Fruit fly (Drosophila melanogaster) whole organism, embryonic: Measurements from ENCODE around the gene CG31125.

Experiments
- Abd-B ChIP-seq: fragments of 200-800 bp; sonication (Bioruptor generic); optimal IDR thresholded peaks from 2 replicates; lab custom pipeline; 2018; ENCODE audit warnings: missing biosample characterization, mild to moderate bottlenecking, missing genetic modification characterization, moderate library complexity
- Awh ChIP-seq: fragments of 200-800 bp; sonication (Bioruptor generic); IDR thresholded peaks from 2 replicates; pipeline ENCODE4, ENCODE4 v1.3.6; 2022; ENCODE audit warnings: missing biosample characterization, missing genetic modification characterization
- B-H1 ChIP-seq: fragments of 200-800 bp; sonication (Bioruptor generic); IDR thresholded peaks from 3 replicates; pipeline ENCODE4 v1.3.6; 2022; ENCODE audit warnings: missing biosample characterization, missing genetic modification characterization
- CG10543 ChIP-seq: fragments of 200-800 bp; sonication (Bioruptor generic); optimal IDR thresholded peaks from 3 replicates; lab custom pipeline; 2017; ENCODE audit warnings: missing biosample characterization, mild to moderate bottlenecking, missing genetic modification characterization, moderate library complexity
- CG11398 ChIP-seq: fragments of 200-800 bp; sonication (Bioruptor generic); optimal IDR thresholded peaks from 2 replicates; lab custom pipeline; 2016; ENCODE audit warnings: missing biosample characterization, missing genetic modification characterization
- CG11695 ChIP-seq: fragments of 200-800 bp; sonication (Bioruptor generic); IDR thresholded peaks from 3 replicates; pipeline ENCODE4 v1.3.6; 2022; ENCODE audit warnings: missing biosample characterization, missing genetic modification characterization
- CG13123 ChIP-seq: fragments of 200-800 bp; sonication (Bioruptor generic); optimal IDR thresholded peaks from 2 replicates; lab custom pipeline; 2016; ENCODE audit warnings: missing biosample characterization, missing genetic modification characterization
- CG16779 ChIP-seq: fragments of 200-800 bp; sonication (Bioruptor generic); IDR thresholded peaks from 2 replicates; pipeline ENCODE4 v1.3.6; 2022; ENCODE audit warnings: missing biosample characterization, missing genetic modification characterization
- CG16813 ChIP-seq: fragments of 200-800 bp; sonication (Bioruptor generic); IDR thresholded peaks from 3 replicates; pipeline ENCODE4 v1.3.6; 2022; ENCODE audit warnings: missing biosample characterization, missing genetic modification characterization; ENCODE audit not compliant: partially characterized antibody
- CG17802 ChIP-seq: fragments of 200-800 bp; sonication (Bioruptor generic); optimal IDR thresholded peaks from 2 replicates; lab custom pipeline; 2018; ENCODE audit warnings: missing biosample characterization, mild to moderate bottlenecking, missing genetic modification characterization, moderate library complexity
- CG18599 ChIP-seq: fragments of 200-800 bp; sonication (Bioruptor generic); optimal IDR thresholded peaks from 3 replicates; lab custom pipeline; 2017; ENCODE audit warnings: missing biosample characterization, missing genetic modification characterization, mild to moderate bottlenecking, moderate library complexity, missing genetic modification reagents
- CG2120 ChIP-seq: fragments of 200-800 bp; sonication (Bioruptor generic); optimal IDR thresholded peaks from 3 replicates; lab custom pipeline; 2016; ENCODE audit warnings: missing biosample characterization, missing genetic modification characterization
- CG2875 ChIP-seq: fragments of 200-800 bp; sonication (Bioruptor generic); optimal IDR thresholded peaks from 2 replicates; lab custom pipeline; 2017; ENCODE audit warnings: missing biosample characterization, mild to moderate bottlenecking, missing genetic modification characterization, missing genetic modification reagents
- CG33557 ChIP-seq: fragments of 200-800 bp; sonication (Bioruptor generic); optimal IDR thresholded peaks from 2 replicates; lab custom pipeline; 2019; ENCODE audit warnings: missing biosample characterization, mild to moderate bottlenecking, missing genetic modification characterization, moderate library complexity
- CG4360 ChIP-seq: fragments of 200-800 bp; sonication (Bioruptor generic); IDR thresholded peaks from 2 replicates; pipeline ENCODE4 v1.3.6; 2022; ENCODE audit warnings: missing biosample characterization, missing genetic modification characterization
- CG43689 ChIP-seq: fragments of 200-800 bp; sonication (Bioruptor generic); IDR thresholded peaks from 2 replicates; pipeline ENCODE4 v1.3.6; 2022; ENCODE audit warnings: missing biosample characterization, missing genetic modification characterization
- CG4617 ChIP-seq: fragments of 200-800 bp; sonication (Bioruptor generic); optimal IDR thresholded peaks from 3 replicates; lab custom pipeline; 2016; ENCODE audit warnings: missing biosample characterization, missing genetic modification characterization, borderline replicate concordance
- CG6654 ChIP-seq: fragments of 200-800 bp; sonication (Bioruptor generic); optimal IDR thresholded peaks from 2 replicates; lab custom pipeline; 2017; ENCODE audit warnings: missing biosample characterization, mild to moderate bottlenecking, missing genetic modification characterization
- CG7839 ChIP-seq: fragments of 200-800 bp; sonication (Bioruptor generic); optimal IDR thresholded peaks from 3 replicates; lab custom pipeline; 2018; ENCODE audit warnings: missing biosample characterization, mild to moderate bottlenecking, missing genetic modification characterization, moderate library complexity
- Camta ChIP-seq: fragments of 200-800 bp; sonication (Bioruptor generic); optimal IDR thresholded peaks from 2 replicates; lab custom pipeline; 2016; ENCODE audit warnings: missing biosample characterization, missing genetic modification characterization
- CkIIα-i1 ChIP-seq: fragments of 200-800 bp; sonication (Bioruptor generic); IDR thresholded peaks from 2 replicates; pipeline ENCODE4 v1.3.6; 2022; ENCODE audit warnings: missing biosample characterization, missing genetic modification characterization
- Dip2 ChIP-seq: fragments of 200-800 bp; sonication (Bioruptor generic); IDR thresholded peaks from 2 replicates; pipeline ENCODE4 v1.3.6; 2022; ENCODE audit warnings: missing biosample characterization, missing genetic modification characterization
- E2f1 ChIP-seq: fragments of 200-800 bp; sonication (Bioruptor generic); IDR thresholded peaks from 2 replicates; pipeline ENCODE4 v1.3.6; 2022; ENCODE audit warnings: missing biosample characterization, missing genetic modification characterization
- HLH3B ChIP-seq: fragments of 200-800 bp; sonication (Bioruptor generic); IDR thresholded peaks from 2 replicates; pipeline ENCODE4 v1.3.6; 2022; ENCODE audit warnings: missing biosample characterization, missing genetic modification characterization
- HLH4C ChIP-seq: fragments of 200-800 bp; sonication (Bioruptor generic); IDR thresholded peaks from 3 replicates; pipeline ENCODE4 v1.3.6; 2022; ENCODE audit warnings: missing biosample characterization, missing genetic modification characterization; ENCODE audit not compliant: partially characterized antibody
- Hmr ChIP-seq: fragments of 200-800 bp; sonication (Bioruptor generic); optimal IDR thresholded peaks from 3 replicates; lab custom pipeline; 2017; ENCODE audit warnings: mild to moderate bottlenecking, missing biosample characterization, missing genetic modification reagents, missing genetic modification characterization
- Lim3 ChIP-seq: fragments of 200-800 bp; sonication (Bioruptor generic); IDR thresholded peaks from 2 replicates; pipeline ENCODE4 v1.3.6; 2022; ENCODE audit warnings: missing biosample characterization, missing genetic modification characterization
- Mrtf ChIP-seq: fragments of 200-800 bp; sonication (Bioruptor generic); IDR thresholded peaks from 3 replicates; pipeline ENCODE4 v1.3.6; 2022; ENCODE audit warnings: missing biosample characterization, missing genetic modification characterization
- NC2α ChIP-seq: fragments of 200-800 bp; sonication (Bioruptor generic); optimal IDR thresholded peaks from 2 replicates; lab custom pipeline; 2016; ENCODE audit warnings: missing biosample characterization, missing genetic modification characterization
- Nf-YB ChIP-seq: fragments of 200-800 bp; sonication (Bioruptor generic); optimal IDR thresholded peaks from 3 replicates; lab custom pipeline; 2019; ENCODE audit warnings: missing biosample characterization, mild to moderate bottlenecking, missing genetic modification characterization, moderate library complexity
- Opbp ChIP-seq: fragments of 200-800 bp; sonication (Bioruptor generic); IDR thresholded peaks from 3 replicates; pipeline ENCODE4 v1.3.6; 2022; ENCODE audit warnings: missing biosample characterization, missing genetic modification characterization; ENCODE audit not compliant: partially characterized antibody
- Poxn ChIP-seq: fragments of 200-800 bp; sonication (Bioruptor generic); IDR thresholded peaks from 2 replicates; pipeline ENCODE4 v1.3.6; 2022; ENCODE audit warnings: missing biosample characterization, missing genetic modification characterization
- Sox100B ChIP-seq: fragments of 200-800 bp; sonication (Bioruptor generic); optimal IDR thresholded peaks from 3 replicates; lab custom pipeline; 2018; ENCODE audit warnings: missing biosample characterization, mild to moderate bottlenecking, missing genetic modification characterization
- Ssrp ChIP-seq: fragments of 200-800 bp; sonication (Bioruptor generic); optimal IDR thresholded peaks from 2 replicates; lab custom pipeline; 2018; ENCODE audit warnings: missing biosample characterization, mild to moderate bottlenecking, missing genetic modification characterization, moderate library complexity
- Taf1 ChIP-seq: fragments of 200-800 bp; sonication (Bioruptor generic); IDR thresholded peaks from 2 replicates; pipeline ENCODE4 v1.3.6; 2022; ENCODE audit warnings: missing biosample characterization, missing genetic modification characterization
- cato ChIP-seq: fragments of 200-800 bp; sonication (Bioruptor generic); optimal IDR thresholded peaks from 2 replicates; lab custom pipeline; 2016; ENCODE audit warnings: missing biosample characterization, missing genetic modification characterization, borderline replicate concordance
- crc ChIP-seq: fragments of 200-800 bp; sonication (Bioruptor generic); optimal IDR thresholded peaks from 2 replicates; lab custom pipeline; 2016; ENCODE audit warnings: missing biosample characterization, missing genetic modification characterization
- fd3F ChIP-seq: fragments of 200-800 bp; sonication (Bioruptor generic); optimal IDR thresholded peaks from 2 replicates; lab custom pipeline; 2018; ENCODE audit warnings: missing biosample characterization, mild to moderate bottlenecking, missing genetic modification characterization, moderate library complexity
- fu2 ChIP-seq: fragments of 200-800 bp; sonication (Bioruptor generic); optimal IDR thresholded peaks from 2 replicates; lab custom pipeline; 2016; ENCODE audit warnings: missing biosample characterization, missing genetic modification characterization
- ham ChIP-seq: fragments of 200-800 bp; sonication (Bioruptor generic); IDR thresholded peaks from 2 replicates; pipeline ENCODE4 v1.3.6; 2022; ENCODE audit warnings: missing biosample characterization, missing genetic modification characterization
- ind ChIP-seq: fragments of 200-800 bp; sonication (Bioruptor generic); optimal IDR thresholded peaks from 3 replicates; lab custom pipeline; 2016; ENCODE audit warnings: missing biosample characterization, missing genetic modification characterization
- jigr1 ChIP-seq: fragments of 200-800 bp; sonication (Bioruptor generic); IDR thresholded peaks from 3 replicates; pipeline ENCODE4 v1.3.6; 2022; ENCODE audit warnings: missing biosample characterization, missing genetic modification characterization
- klu ChIP-seq: fragments of 200-800 bp; sonication (Bioruptor generic); IDR thresholded peaks from 2 replicates; pipeline ENCODE4 v1.3.6; 2022; ENCODE audit warnings: missing biosample characterization, missing genetic modification characterization
- mirr ChIP-seq: fragments of 200-800 bp; sonication (Bioruptor generic); optimal IDR thresholded peaks from 3 replicates; lab custom pipeline; 2018; ENCODE audit warnings: missing biosample characterization, mild to moderate bottlenecking, missing genetic modification characterization
- pan ChIP-seq, 4 experiments: fragments of >200 bp in 3 of 4; fragments of 200-800 bp in 1 of 4; sonication (Bioruptor generic) in 1 of 4; optimal IDR thresholded peaks in 3 of 4; IDR thresholded peaks in 1 of 4; 2 replicates each; pipeline versions ENCODE4 v1.3.6 to Lab custom; 2017 to 2022; ENCODE audit warnings: missing biosample characterization in 2 of 4, missing genetic modification characterization in 2 of 4, mixed read lengths in 1 of 4
- peb ChIP-seq: fragments of 200-800 bp; sonication (Bioruptor generic); IDR thresholded peaks from 2 replicates; pipeline ENCODE4 v1.3.6; 2022; ENCODE audit warnings: missing biosample characterization, missing genetic modification characterization
- pita ChIP-seq: fragments of 200-800 bp; sonication (Bioruptor generic); optimal IDR thresholded peaks from 2 replicates; lab custom pipeline; 2017; ENCODE audit warnings: missing biosample characterization, mild to moderate bottlenecking, missing genetic modification characterization
- sd ChIP-seq: fragments of 200-800 bp; sonication (Bioruptor generic); optimal IDR thresholded peaks from 3 replicates; lab custom pipeline; 2018; ENCODE audit warnings: missing biosample characterization, mild to moderate bottlenecking, missing genetic modification characterization, moderate library complexity
- sens ChIP-seq: fragments of 200-800 bp; sonication (Bioruptor generic); peaks from one replicate; lab custom pipeline; 2016; ENCODE audit warnings: missing biosample characterization, missing genetic modification characterization
- sob ChIP-seq: fragments of 200-800 bp; sonication (Bioruptor generic); IDR thresholded peaks from 2 replicates; pipeline ENCODE4 v1.3.6; 2022; ENCODE audit warnings: missing biosample characterization, missing genetic modification characterization
- wdn ChIP-seq: fragments of 200-800 bp; sonication (Bioruptor generic); IDR thresholded peaks from 2 replicates; pipeline ENCODE4 v1.3.6; 2022; ENCODE audit warnings: missing biosample characterization, missing genetic modification characterization

The CG31125 gene

DNA sequence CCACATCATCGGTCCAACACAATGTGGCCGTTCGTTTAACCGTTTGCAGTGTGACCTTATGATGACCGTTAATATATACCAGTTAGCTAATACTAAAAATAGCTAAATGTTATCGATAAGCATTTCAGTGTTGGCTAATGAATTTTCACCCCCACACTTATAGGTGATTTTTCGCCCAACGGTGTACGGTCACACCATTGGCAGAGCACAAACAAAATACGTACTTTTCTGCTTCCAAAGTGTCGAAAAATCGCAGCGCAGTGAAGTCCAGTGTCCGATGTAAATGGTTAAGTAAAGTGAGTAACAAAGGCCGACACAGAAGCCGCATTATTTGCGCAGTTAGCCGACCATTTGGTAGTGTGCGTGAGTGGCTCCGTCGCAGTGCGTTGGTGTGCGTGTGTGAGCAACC lies 29.1 kb downstream of the CG31125 start, which contains the start of the genes Syx18 and atl (continued):
- peak; percentile 24 for TF ChIP-seq CG10543 (GFP tag; lab: Kevin White, UChicago)
- TF ChIP-seq Opbp (GFP tag; lab: Robert Waterston, UW), result no peak
- peak; percentile 97 for TF ChIP-seq CG4617
- TF ChIP-seq Sox100B (GFP tag; lab: Kevin White, UChicago), result no peak
- no peak for TF ChIP-seq CG17802 (tag; lab: Kevin White, UChicago)
- no peak for TF ChIP-seq cato (GFP tag; lab: Kevin White, UChicago)
- TF ChIP-seq CG18599, result no peak
- no peak for TF ChIP-seq E2f1 (GFP tag; lab: Robert Waterston, UW)
- TF ChIP-seq CG6654, result no peak
- no peak for TF ChIP-seq wdn (GFP tag; lab: Robert Waterston, UW)
- no peak; the same call in 1 of the 2 replicates for TF ChIP-seq klu (GFP tag; lab: Robert Waterston, UW)
- TF ChIP-seq Lim3 (GFP tag; lab: Robert Waterston, UW), result no peak
- no peak for TF ChIP-seq CG33557 (GFP tag; lab: Kevin White, UChicago)
- no peak for TF ChIP-seq jigr1 (GFP tag; lab: Robert Waterston, UW)
- TF ChIP-seq CG11398 (GFP tag; lab: Kevin White, UChicago), result peak; percentile 1
- TF ChIP-seq Abd-B (GFP tag; lab: Kevin White, UChicago), result no peak
- TF ChIP-seq CG43689 (GFP tag; lab: Robert Waterston, UW), result no peak
- TF ChIP-seq CkIIα-i1 (GFP tag; lab: Robert Waterston, UW), result no peak
- no peak for TF ChIP-seq fd3F (GFP tag; lab: Kevin White, UChicago)
- TF ChIP-seq sd (tag; lab: Kevin White, UChicago), result no peak
- peak; percentile 23 for TF ChIP-seq CG2875
- no peak for TF ChIP-seq B-H1 (GFP tag; lab: Robert Waterston, UW)
- TF ChIP-seq Poxn (GFP tag; lab: Robert Waterston, UW), result no peak
- peak; percentile 84 for TF ChIP-seq sens
- no peak for TF ChIP-seq peb (GFP tag; lab: Robert Waterston, UW)
- TF ChIP-seq Camta (GFP tag; lab: Kevin White, UChicago), result peak; percentile 21
- TF ChIP-seq CG11695 (GFP tag; lab: Robert Waterston, UW), result no peak
- TF ChIP-seq Mrtf (GFP tag; lab: Robert Waterston, UW), result no peak
- TF ChIP-seq ham (GFP tag; lab: Robert Waterston, UW), result no peak
- TF ChIP-seq NC2α (GFP tag; lab: Kevin White, UChicago), result no peak
- TF ChIP-seq CG16813 (GFP tag; lab: Robert Waterston, UW), result no peak
- no peak for TF ChIP-seq HLH3B (GFP tag; lab: Robert Waterston, UW)
- TF ChIP-seq Ssrp (tag; lab: Kevin White, UChicago), result no peak
- TF ChIP-seq pita, result no peak
- no peak for TF ChIP-seq Dip2 (GFP tag; lab: Robert Waterston, UW)
- no peak for TF ChIP-seq crc
- no peak for TF ChIP-seq ind (GFP tag; lab: Kevin White, UChicago)
- no peak for TF ChIP-seq fu2
- TF ChIP-seq pan (optimal IDR thresholded peaks at IDR 0.05; lab: Kevin White, UChicago), result no peak
- no peak for TF ChIP-seq pan (GFP tag; optimal IDR thresholded peaks at IDR 0.05 in 1 of 2, IDR thresholded peaks at IDR 0.05 in 1 of 2)
- TF ChIP-seq CG16779 (GFP tag; lab: Robert Waterston, UW), result no peak
- TF ChIP-seq CG13123, result no peak
- no peak for TF ChIP-seq Taf1
- no peak for TF ChIP-seq CG4360 (GFP tag; lab: Robert Waterston, UW)
- TF ChIP-seq sob (GFP tag; lab: Robert Waterston, UW), result peak; percentile 54; the same call in 1 of the 2 replicates
- no peak for TF ChIP-seq Awh (GFP tag; lab: Robert Waterston, UW)
- TF ChIP-seq mirr (GFP tag; lab: Kevin White, UChicago), result peak; percentile 13
- no peak for TF ChIP-seq CG7839
- TF ChIP-seq Nf-YB (GFP tag; lab: Kevin White, UChicago), result no peak
- no peak for TF ChIP-seq HLH4C
- TF ChIP-seq CG2120 (GFP tag; lab: Kevin White, UChicago), result peak; percentile 28
- TF ChIP-seq Hmr (GFP tag; lab: Kevin White, UChicago), result peak; percentile 75
